Worm (Caenorhabditis elegans): ENCODE measurements around the gene abcf-2.

DNA sequence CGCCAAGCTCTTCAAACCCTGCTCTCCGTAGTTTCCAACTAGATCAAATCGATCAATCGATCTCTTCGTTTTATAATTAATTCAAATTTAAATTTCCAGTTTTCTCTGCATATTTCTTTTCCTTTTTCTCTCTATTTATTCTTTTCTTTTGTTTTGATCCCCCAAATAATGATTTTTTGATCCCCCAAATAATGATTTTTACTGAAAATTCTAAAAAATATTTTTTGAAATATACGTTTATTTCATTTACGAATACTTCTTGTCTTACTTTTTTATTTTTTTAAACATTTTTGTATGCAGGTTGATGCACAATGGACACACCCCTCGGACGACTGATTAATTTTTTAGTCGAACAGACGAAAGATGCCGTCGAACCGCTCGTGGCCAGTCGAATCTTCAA lies 41.3 kb upstream of the abcf-2 start, which contains the start of gene T28A8.4:
- TF ChIP-seq ama-1 (optimal IDR thresholded peaks at IDR 0.05) (no peak), elt-3 (tag; optimal IDR thresholded peaks at IDR 0.05) (no peak), ztf-11 (tag; optimal IDR thresholded peaks at IDR 0.05) (no peak), nhr-23 (tag; optimal IDR thresholded peaks at IDR 0.05) (no peak), snpc-4 (tag; optimal IDR thresholded peaks at IDR 0.05) (no peak), unc-62 (GFP tag; optimal IDR thresholded peaks at IDR 0.05) (no peak), ceh-82 (tag; optimal IDR thresholded peaks at IDR 0.05) (no peak), unc-39 (tag; optimal IDR thresholded peaks at IDR 0.05) (no peak), ceh-9 (tag; optimal IDR thresholded peaks at IDR 0.05) (no peak), egl-27 (tag; optimal IDR thresholded peaks at IDR 0.05) (no peak), tbx-2 (tag; optimal IDR thresholded peaks at IDR 0.05) (no peak), pqm-1 (tag; optimal IDR thresholded peaks at IDR 0.05) (no peak), lin-39 (tag; optimal IDR thresholded peaks at IDR 0.05) (no peak), nhr-28 (tag; optimal IDR thresholded peaks at IDR 0.05) (no peak)

Data from whole organism, L3 larva.